Fruit fly (Drosophila melanogaster) whole organism, pupa: Measurements from ENCODE around the gene LIMK1.

Experiments used
- CG10348 ChIP-seq: fragments of 200-800 bp; sonication (Bioruptor generic); IDR thresholded peaks from 2 replicates; pipeline ENCODE4 v1.3.6; 2022; ENCODE audit warnings: missing biosample characterization, missing genetic modification characterization
- CG12605 ChIP-seq: fragments of 200-800 bp; sonication (Bioruptor generic); IDR thresholded peaks from 2 replicates; pipeline ENCODE4 v1.3.6; 2022; ENCODE audit warnings: missing biosample characterization, missing genetic modification characterization
- CG13204 ChIP-seq: fragments of 200-800 bp; sonication (Bioruptor generic); optimal IDR thresholded peaks from 2 replicates; lab custom pipeline; 2018; ENCODE audit warnings: missing biosample characterization, mild to moderate bottlenecking, missing genetic modification characterization, moderate library complexity
- CG14655 ChIP-seq: fragments of 200-800 bp; sonication (Bioruptor generic); optimal IDR thresholded peaks from 3 replicates; lab custom pipeline; 2017; ENCODE audit warnings: mild to moderate bottlenecking, missing biosample characterization, missing genetic modification reagents, missing genetic modification characterization
- CG15710 ChIP-seq: fragments of 200-800 bp; sonication (Bioruptor generic); optimal IDR thresholded peaks from 2 replicates; lab custom pipeline; 2018; ENCODE audit warnings: missing biosample characterization, mild to moderate bottlenecking, missing genetic modification characterization, moderate library complexity
- CG17806 ChIP-seq: fragments of 200-800 bp; sonication (Bioruptor generic); optimal IDR thresholded peaks from 2 replicates; lab custom pipeline; 2018; ENCODE audit warnings: missing biosample characterization, mild to moderate bottlenecking, missing genetic modification characterization, moderate library complexity
- CG32121 ChIP-seq: fragments of 200-800 bp; sonication (Bioruptor generic); IDR thresholded peaks from 2 replicates; pipeline ENCODE4 v1.3.6; 2022; ENCODE audit warnings: missing biosample characterization, missing genetic modification characterization
- CG34367 ChIP-seq: fragments of 200-800 bp; sonication (Bioruptor generic); optimal IDR thresholded peaks from 2 replicates; lab custom pipeline; 2018; ENCODE audit warnings: missing biosample characterization, mild to moderate bottlenecking, missing genetic modification characterization
- CG4496 ChIP-seq: fragments of 200-800 bp; sonication (Bioruptor generic); IDR thresholded peaks from 3 replicates; pipeline ENCODE4 v1.3.6; 2022; ENCODE audit warnings: missing biosample characterization, missing genetic modification characterization
- CG8159 ChIP-seq: fragments of 200-800 bp; sonication (Bioruptor generic); optimal IDR thresholded peaks from 3 replicates; lab custom pipeline; 2018; ENCODE audit warnings: missing biosample characterization, mild to moderate bottlenecking, missing genetic modification characterization, moderate library complexity
- CG8301 ChIP-seq: fragments of 200-800 bp; sonication (Bioruptor generic); optimal IDR thresholded peaks from 2 replicates; lab custom pipeline; 2018; ENCODE audit warnings: missing biosample characterization, mild to moderate bottlenecking, missing genetic modification characterization
- CG9948 ChIP-seq: fragments of 200-800 bp; sonication (Bioruptor generic); optimal IDR thresholded peaks from 2 replicates; lab custom pipeline; 2018; ENCODE audit warnings: missing biosample characterization, mild to moderate bottlenecking, missing genetic modification characterization, moderate library complexity
- D1 ChIP-seq: fragments of 200-800 bp; sonication (Bioruptor generic); optimal IDR thresholded peaks from 2 replicates; lab custom pipeline; 2018; ENCODE audit warnings: missing biosample characterization, mild to moderate bottlenecking, missing genetic modification characterization, moderate library complexity
- EcR ChIP-seq: fragments of 200-800 bp; sonication (Bioruptor generic); optimal IDR thresholded peaks from 3 replicates; lab custom pipeline; 2019; ENCODE audit warnings: missing biosample characterization, missing genetic modification characterization, mild to moderate bottlenecking, moderate library complexity, missing genetic modification reagents
- Ets98B ChIP-seq: fragments of 200-800 bp; sonication (Bioruptor generic); IDR thresholded peaks from 2 replicates; pipeline ENCODE4 v1.3.6; 2022; ENCODE audit warnings: missing biosample characterization, missing genetic modification characterization
- Pif1A ChIP-seq: fragments of 200-800 bp; sonication (Bioruptor generic); optimal IDR thresholded peaks from 3 replicates; lab custom pipeline; 2016; ENCODE audit warnings: missing biosample characterization, missing genetic modification characterization
- Pif1B ChIP-seq: fragments of 200-800 bp; sonication (Bioruptor generic); optimal IDR thresholded peaks from 3 replicates; lab custom pipeline; 2016; ENCODE audit warnings: missing biosample characterization, missing genetic modification characterization
- Snoo ChIP-seq: fragments of 200-800 bp; sonication (Bioruptor generic); optimal IDR thresholded peaks from 3 replicates; lab custom pipeline; 2017; ENCODE audit warnings: missing biosample characterization, mild to moderate bottlenecking, missing genetic modification characterization, inconsistent platforms
- fd96Ca ChIP-seq: fragments of 200-800 bp; sonication (Bioruptor generic); IDR thresholded peaks from 3 replicates; pipeline ENCODE4 v1.3.6; 2022; ENCODE audit warnings: missing biosample characterization, missing genetic modification characterization
- gl ChIP-seq: fragments of 200-800 bp; sonication (Bioruptor generic); optimal IDR thresholded peaks from 2 replicates; lab custom pipeline; 2018; ENCODE audit warnings: missing biosample characterization, mild to moderate bottlenecking, missing genetic modification characterization
- rn ChIP-seq: fragments of 200-800 bp; sonication (Bioruptor generic); IDR thresholded peaks from 2 replicates; pipeline ENCODE4 v1.3.6; 2022; ENCODE audit warnings: missing biosample characterization, missing genetic modification characterization

Gene LIMK1

dm6 chrX:12583870-12584390 is 8.1 kb downstream of the LIMK1 start:
- no peak for TF ChIP-seq CG9948
- no peak for TF ChIP-seq gl (tag; lab: Kevin White, UChicago)
- TF ChIP-seq CG12605, result no peak
- no peak for TF ChIP-seq CG32121 (GFP tag; lab: Robert Waterston, UW)
- TF ChIP-seq Ets98B (GFP tag; lab: Robert Waterston, UW), result no peak
- no peak for TF ChIP-seq CG17806 (tag; lab: Kevin White, UChicago)
- no peak for TF ChIP-seq CG8301 (tag; lab: Kevin White, UChicago)
- no peak for TF ChIP-seq CG15710 (tag; lab: Kevin White, UChicago)
- TF ChIP-seq Pif1B (GFP tag; lab: Kevin White, UChicago), result no peak
- no peak for TF ChIP-seq CG8159 (tag; lab: Kevin White, UChicago)
- TF ChIP-seq EcR (GFP tag; lab: Kevin White, UChicago), result no peak
- TF ChIP-seq CG13204 (GFP tag; lab: Kevin White, UChicago), result no peak
- no peak for TF ChIP-seq fd96Ca (GFP tag; lab: Robert Waterston, UW)
- no peak for TF ChIP-seq D1 (tag; lab: Kevin White, UChicago)
- TF ChIP-seq CG4496 (GFP tag; lab: Robert Waterston, UW), result no peak
- TF ChIP-seq CG14655 (GFP tag; lab: Kevin White, UChicago), result no peak
- no peak for TF ChIP-seq Pif1A (GFP tag; lab: Kevin White, UChicago)
- TF ChIP-seq CG34367 (tag; lab: Kevin White, UChicago), result no peak
- no peak for TF ChIP-seq Snoo (tag; lab: Kevin White, UChicago)

- TF ChIP-seq CG4496 (GFP tag; lab: Robert Waterston, UW) (peak; percentile 64), EcR (GFP tag; lab: Kevin White, UChicago) (peak; percentile 50), CG15710 (tag; lab: Kevin White, UChicago) (peak; percentile 6), Snoo (tag; lab: Kevin White, UChicago) (no peak), fd96Ca (GFP tag; lab: Robert Waterston, UW) (peak; percentile 76), CG10348 (GFP tag; lab: Robert Waterston, UW) (no peak), Pif1B (GFP tag; lab: Kevin White, UChicago) (no peak), CG9948 (no peak), CG14655 (GFP tag; lab: Kevin White, UChicago) (peak; percentile 16), CG17806 (tag; lab: Kevin White, UChicago) (no peak), D1 (tag; lab: Kevin White, UChicago) (no peak), CG8159 (tag; lab: Kevin White, UChicago) (peak; percentile 39), CG32121 (GFP tag; lab: Robert Waterston, UW) (peak; percentile 55), CG8301 (tag; lab: Kevin White, UChicago) (no peak), gl (tag; lab: Kevin White, UChicago) (no peak), CG12605 (peak; percentile 68), CG13204 (GFP tag; lab: Kevin White, UChicago) (peak; percentile 89), Ets98B (GFP tag; lab: Robert Waterston, UW) (peak; percentile 55; the same call in 1 of the 2 replicates), Pif1A (GFP tag; lab: Kevin White, UChicago) (no peak), CG34367 (tag; lab: Kevin White, UChicago) (no peak), rn (GFP tag; lab: Robert Waterston, UW) (no peak)
Observed at dm6 chrX:12582984-12583869, 8.8 kb downstream of the LIMK1 start, which contains the start of gene Pits. Pits (minus strand) TSS chrX:12583193.

- TF ChIP-seq CG13204 (GFP tag; lab: Kevin White, UChicago), result no peak
- no peak for TF ChIP-seq rn (GFP tag; lab: Robert Waterston, UW)
- no peak for TF ChIP-seq Ets98B (GFP tag; lab: Robert Waterston, UW)
- TF ChIP-seq CG17806 (tag; lab: Kevin White, UChicago), result no peak
- no peak for TF ChIP-seq CG8159 (tag; lab: Kevin White, UChicago)
- TF ChIP-seq CG8301 (tag; lab: Kevin White, UChicago), result no peak
- no peak for TF ChIP-seq CG15710 (tag; lab: Kevin White, UChicago)
- no peak for TF ChIP-seq Pif1A (GFP tag; lab: Kevin White, UChicago)
- TF ChIP-seq CG34367 (tag; lab: Kevin White, UChicago), result no peak
- no peak for TF ChIP-seq CG14655 (GFP tag; lab: Kevin White, UChicago)
- TF ChIP-seq CG10348 (GFP tag; lab: Robert Waterston, UW), result no peak
- TF ChIP-seq fd96Ca (GFP tag; lab: Robert Waterston, UW), result no peak
- no peak for TF ChIP-seq CG4496 (GFP tag; lab: Robert Waterston, UW)
- no peak for TF ChIP-seq gl (tag; lab: Kevin White, UChicago)
- no peak for TF ChIP-seq Snoo (tag; lab: Kevin White, UChicago)
- TF ChIP-seq CG32121 (GFP tag; lab: Robert Waterston, UW), result no peak
Observed at dm6 chrX:12582661-12582983, 9.4 kb downstream of the LIMK1 start.

- TF ChIP-seq gl (tag; lab: Kevin White, UChicago), result no peak
- no peak for TF ChIP-seq rn (GFP tag; lab: Robert Waterston, UW)
- TF ChIP-seq CG10348 (GFP tag; lab: Robert Waterston, UW), result no peak
- no peak for TF ChIP-seq CG4496 (GFP tag; lab: Robert Waterston, UW)
- no peak for TF ChIP-seq CG14655 (GFP tag; lab: Kevin White, UChicago)
- no peak for TF ChIP-seq CG8301 (tag; lab: Kevin White, UChicago)
Observed at dm6 chrX:12581894-12582293, 10.1 kb downstream of the LIMK1 start.

- no peak for TF ChIP-seq CG8159 (tag; lab: Kevin White, UChicago)
- TF ChIP-seq CG10348 (GFP tag; lab: Robert Waterston, UW), result no peak
- no peak for TF ChIP-seq CG32121 (GFP tag; lab: Robert Waterston, UW)
- TF ChIP-seq Ets98B (GFP tag; lab: Robert Waterston, UW), result no peak
- no peak for TF ChIP-seq EcR (GFP tag; lab: Kevin White, UChicago)
- TF ChIP-seq rn (GFP tag; lab: Robert Waterston, UW), result no peak
- TF ChIP-seq fd96Ca (GFP tag; lab: Robert Waterston, UW), result no peak
- no peak for TF ChIP-seq Pif1A (GFP tag; lab: Kevin White, UChicago)
- TF ChIP-seq CG17806 (tag; lab: Kevin White, UChicago), result no peak
- no peak for TF ChIP-seq CG15710 (tag; lab: Kevin White, UChicago)
- TF ChIP-seq CG13204 (GFP tag; lab: Kevin White, UChicago), result no peak
- no peak for TF ChIP-seq Snoo (tag; lab: Kevin White, UChicago)
- TF ChIP-seq gl (tag; lab: Kevin White, UChicago), result no peak
- no peak for TF ChIP-seq D1 (tag; lab: Kevin White, UChicago)
- TF ChIP-seq CG12605, result no peak
- no peak for TF ChIP-seq CG4496 (GFP tag; lab: Robert Waterston, UW)
- TF ChIP-seq Pif1B (GFP tag; lab: Kevin White, UChicago), result no peak
- TF ChIP-seq CG8301 (tag; lab: Kevin White, UChicago), result no peak
Observed at dm6 chrX:12581305-12581676, 10.7 kb downstream of the LIMK1 start.
